Worm (Caenorhabditis elegans): ENCODE measurements around the gene F46B6.6.

- TF ChIP-seq W03F9.2 (tag; optimal IDR thresholded peaks at IDR 0.05) (no peak), him-1 (tag; optimal IDR thresholded peaks at IDR 0.05) (no peak), dao-5 (tag; optimal IDR thresholded peaks at IDR 0.05) (no peak)
Measured at ce11 chrV:9791332-9791731, 4.7 kb upstream of the F46B6.6 start, which contains the start of gene lipl-2.
